Worm (Caenorhabditis elegans): ENCODE data around the gene mrps-16.

The mrps-16 gene

DNA sequence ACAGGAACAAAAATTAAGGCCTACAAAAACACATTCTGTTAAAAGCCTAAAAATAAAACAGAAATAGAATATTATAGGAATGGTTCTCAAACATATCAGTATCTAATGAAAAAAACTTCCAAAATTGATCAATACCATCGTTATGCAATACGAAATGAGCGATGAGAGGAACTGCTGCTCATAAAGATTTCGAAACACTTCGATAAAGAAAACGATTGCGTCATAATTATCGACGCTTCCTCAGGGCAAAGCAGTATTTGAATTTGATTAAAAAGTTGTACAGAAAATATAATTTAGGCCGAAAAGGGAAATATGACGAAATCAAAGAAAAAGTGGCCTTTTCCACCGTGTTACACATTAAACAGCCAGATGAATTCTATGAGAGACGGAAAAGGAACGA lies 43.9 kb downstream of the mrps-16 start:
- no peak for TF ChIP-seq Y55F3AM.14 (GFP tag; optimal IDR thresholded peaks at IDR 0.05)
- no peak for TF ChIP-seq lin-13 (GFP tag; optimal IDR thresholded peaks at IDR 0.05)
- no peak for TF ChIP-seq mab-5 (tag; optimal IDR thresholded peaks at IDR 0.05)
- TF ChIP-seq peb-1 (tag; optimal IDR thresholded peaks at IDR 0.05), result no peak
- TF ChIP-seq alr-1 (tag; optimal IDR thresholded peaks at IDR 0.05), result no peak
- no peak for TF ChIP-seq elt-1 (tag; optimal IDR thresholded peaks at IDR 0.05)
- TF ChIP-seq F13H6.1 (tag; optimal IDR thresholded peaks at IDR 0.05), result no peak
- TF ChIP-seq nhr-25 (tag; optimal IDR thresholded peaks at IDR 0.05), result no peak
- TF ChIP-seq zag-1 (tag; optimal IDR thresholded peaks at IDR 0.05), result no peak
- TF ChIP-seq ztf-4 (tag; optimal IDR thresholded peaks at IDR 0.05), result no peak
- TF ChIP-seq mbf-1 (tag; optimal IDR thresholded peaks at IDR 0.05), result no peak
- no peak for TF ChIP-seq sma-3 (GFP tag; optimal IDR thresholded peaks at IDR 0.05)
- TF ChIP-seq sem-4 (tag; optimal IDR thresholded peaks at IDR 0.05), result no peak

DNA sequence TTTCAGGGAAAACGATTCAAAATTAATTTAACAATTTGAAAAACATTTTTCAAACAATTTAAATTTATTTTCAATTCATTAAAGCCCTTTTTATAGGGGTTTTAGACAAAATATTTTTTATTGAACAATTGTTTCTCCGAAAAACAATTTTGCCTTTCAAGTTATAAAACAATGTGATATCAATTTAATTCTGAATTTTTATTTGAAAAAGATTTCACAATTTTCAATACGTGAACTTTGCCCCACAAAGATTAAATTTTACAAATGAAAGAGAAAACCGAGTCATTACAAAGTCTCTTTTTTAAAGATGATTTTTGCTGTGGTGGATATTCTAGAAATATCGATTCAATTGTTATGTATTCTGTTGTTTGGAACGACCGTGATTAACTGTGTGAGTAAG lies 44.7 kb downstream of the mrps-16 start, which contains the start of gene ZK177.2:
TSS of gene ZK177.2 (plus strand) at position 301 of the 400 bp plus-strand sequence.
- no peak for TF ChIP-seq C34F6.9 (tag; optimal IDR thresholded peaks at IDR 0.05)
- TF ChIP-seq egl-27 (tag; optimal IDR thresholded peaks at IDR 0.05), result no peak
- no peak for TF ChIP-seq ZK546.5 (tag; optimal IDR thresholded peaks at IDR 0.05)
- no peak for TF ChIP-seq lin-13 (GFP tag; optimal IDR thresholded peaks at IDR 0.05)
- no peak for TF ChIP-seq ztf-1 (GFP tag; conservative IDR thresholded peaks at IDR 0.05)
- TF ChIP-seq F13H6.1 (tag; optimal IDR thresholded peaks at IDR 0.05), result no peak
- no peak for TF ChIP-seq zag-1 (tag; optimal IDR thresholded peaks at IDR 0.05)
- no peak for TF ChIP-seq sma-3 (GFP tag; optimal IDR thresholded peaks at IDR 0.05)
- no peak for TF ChIP-seq nhr-237 (tag; optimal IDR thresholded peaks at IDR 0.05)
- no peak for TF ChIP-seq ztf-4 (tag; optimal IDR thresholded peaks at IDR 0.05)
- TF ChIP-seq lin-39 (tag; optimal IDR thresholded peaks at IDR 0.05), result no peak
- no peak for TF ChIP-seq nhr-12 (tag; optimal IDR thresholded peaks at IDR 0.05)
- TF ChIP-seq mdl-1 (tag; optimal IDR thresholded peaks at IDR 0.05), result no peak
- no peak for TF ChIP-seq sem-4 (tag; optimal IDR thresholded peaks at IDR 0.05)

DNA sequence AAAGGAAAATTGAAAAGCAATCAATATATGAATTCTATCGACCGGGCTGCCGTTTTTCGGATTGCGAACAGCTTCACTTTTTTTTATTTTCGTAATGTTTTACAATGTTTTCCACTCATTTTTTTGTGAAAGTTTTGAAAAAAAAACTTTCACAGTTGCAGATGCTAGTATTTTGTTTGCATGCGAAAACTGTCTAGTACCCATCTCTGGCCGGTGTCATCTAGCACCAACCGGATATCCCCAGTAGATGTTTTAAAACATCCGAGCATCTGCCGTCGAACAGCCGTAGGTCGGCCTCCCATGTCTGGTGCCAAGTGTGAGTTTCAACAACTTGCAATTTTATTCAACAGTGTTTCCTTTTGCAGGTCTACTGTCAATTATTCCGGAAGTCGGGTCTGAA lies 47.2 kb downstream of the mrps-16 start, which contains the start of gene ZK177.12:
TSS of gene ZK177.12 (plus strand) at position 301 of the 400 bp plus-strand sequence.
- no peak for TF ChIP-seq lsy-2 (tag; optimal IDR thresholded peaks at IDR 0.05)
- no peak for TF ChIP-seq egl-27 (tag; optimal IDR thresholded peaks at IDR 0.05)
- TF ChIP-seq blmp-1 (tag; optimal IDR thresholded peaks at IDR 0.05; ENCODE audit: insufficient read depth), result no peak
- no peak for TF ChIP-seq R02D3.7 (tag; optimal IDR thresholded peaks at IDR 0.05)
- no peak for TF ChIP-seq sem-4 (tag; optimal IDR thresholded peaks at IDR 0.05)
- TF ChIP-seq nhr-10 (tag; optimal IDR thresholded peaks at IDR 0.05), result no peak
- no peak for TF ChIP-seq nhr-129 (tag; optimal IDR thresholded peaks at IDR 0.05)
- no peak for TF ChIP-seq elt-1 (tag; optimal IDR thresholded peaks at IDR 0.05)
- no peak for TF ChIP-seq zag-1 (tag; optimal IDR thresholded peaks at IDR 0.05)
- TF ChIP-seq alr-1 (tag; optimal IDR thresholded peaks at IDR 0.05), result no peak
- TF ChIP-seq unc-62 (GFP tag; optimal IDR thresholded peaks at IDR 0.05), result no peak
- no peak for TF ChIP-seq crh-2 (tag; optimal IDR thresholded peaks at IDR 0.05)
- no peak for TF ChIP-seq nhr-77 (tag; optimal IDR thresholded peaks at IDR 0.05)
- TF ChIP-seq nhr-11 (tag; optimal IDR thresholded peaks at IDR 0.05), result no peak

DNA sequence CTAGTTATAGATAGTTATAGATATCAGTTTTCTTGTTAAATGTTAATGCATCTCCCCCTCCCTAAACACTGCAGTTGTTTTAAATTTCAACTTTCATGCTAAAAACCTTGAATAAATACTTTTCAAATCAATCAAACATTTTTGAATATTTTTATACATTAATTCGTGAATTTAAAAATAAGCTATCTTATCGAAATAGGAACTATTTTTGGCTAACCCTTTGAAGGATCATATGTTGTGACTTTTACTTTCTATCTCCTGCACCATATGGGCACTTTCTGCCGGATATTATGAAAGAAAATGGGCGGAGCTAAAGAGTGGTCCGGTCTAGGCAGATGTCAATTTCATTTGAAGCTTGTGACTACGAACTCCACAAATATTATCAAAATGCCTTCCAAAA lies 48.5 kb downstream of the mrps-16 start, which contains the start of gene ZK177.11:
TSS of gene ZK177.11 (plus strand) at position 301 of the 400 bp plus-strand sequence.
- TF ChIP-seq nhr-11 (tag; optimal IDR thresholded peaks at IDR 0.05) (no peak), nhr-6 (tag; optimal IDR thresholded peaks at IDR 0.05) (no peak), snpc-4 (tag; optimal IDR thresholded peaks at IDR 0.05) (no peak), nhr-23 (tag; optimal IDR thresholded peaks at IDR 0.05) (no peak), sem-4 (tag; optimal IDR thresholded peaks at IDR 0.05) (no peak), mbf-1 (tag; optimal IDR thresholded peaks at IDR 0.05) (no peak), Y55F3AM.14 (GFP tag; optimal IDR thresholded peaks at IDR 0.05) (no peak), mab-5 (tag; optimal IDR thresholded peaks at IDR 0.05) (no peak), peb-1 (tag; optimal IDR thresholded peaks at IDR 0.05) (no peak), unc-55 (GFP tag; optimal IDR thresholded peaks at IDR 0.05) (no peak), blmp-1 (tag; optimal IDR thresholded peaks at IDR 0.05; ENCODE audit: insufficient read depth) (no peak)

All from whole organism, L2 larva.